Worm (Caenorhabditis elegans): ENCODE data around the gene cdh-9.

DNA sequence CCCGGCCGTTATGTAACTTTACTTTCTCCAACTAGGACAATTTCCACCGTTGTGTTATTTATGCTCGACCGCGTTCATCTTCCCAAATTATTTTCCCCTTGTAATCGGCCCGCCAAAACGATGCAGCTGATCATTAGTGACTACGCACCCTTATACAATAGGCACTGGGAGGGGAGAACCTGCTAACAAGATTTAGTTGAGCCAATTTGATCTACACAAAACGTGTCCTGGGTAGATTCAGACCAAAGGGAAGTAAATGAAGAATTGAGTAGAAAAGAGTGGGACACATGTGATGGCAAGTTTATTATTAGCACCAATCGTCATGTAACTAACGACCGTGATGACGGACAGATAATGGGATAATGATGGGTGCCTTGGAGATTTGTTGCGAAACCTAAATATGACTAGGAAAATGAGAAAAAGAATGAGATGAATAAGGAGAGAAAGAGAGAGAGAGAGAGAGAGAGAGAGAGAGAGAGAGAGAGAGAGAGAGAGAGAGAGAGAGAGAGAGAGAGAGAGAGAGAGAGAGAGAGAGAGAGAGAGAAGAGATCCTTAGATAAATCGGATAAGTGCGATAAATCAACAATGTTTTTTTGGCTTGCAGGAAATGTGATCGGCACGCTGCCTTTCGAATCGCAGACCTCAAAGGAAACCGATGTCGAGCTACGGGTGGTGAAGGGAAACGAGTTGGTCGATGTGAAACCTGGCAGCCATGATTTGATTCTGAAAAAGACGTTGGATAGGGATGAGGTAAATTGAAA, 671 bp downstream of the cdh-9 start:
- TF ChIP-seq ztf-23 (GFP tag; IDR thresholded peaks at IDR 0.05) (peak; percentile 64), tab-1 (GFP tag; IDR thresholded peaks at IDR 0.05) (no peak), med-1 (GFP tag; optimal IDR thresholded peaks at IDR 0.05; ENCODE audit: insufficient read depth) (no peak), cog-1 (tag; optimal IDR thresholded peaks at IDR 0.05) (no peak)
